Worm (Caenorhabditis elegans): ENCODE measurements around the gene pgam-5.

Gene pgam-5

ce11 chrII:7631677-7632210 is 33.2 kb upstream of the pgam-5 start:
- TF ChIP-seq ets-7 (tag; optimal IDR thresholded peaks at IDR 0.05) (no peak), hmbx-1 (tag; optimal IDR thresholded peaks at IDR 0.05) (no peak), tbx-37 (GFP tag; conservative IDR thresholded peaks at IDR 0.05) (no peak), aly-1 (tag; optimal IDR thresholded peaks at IDR 0.05) (no peak), flt-1 (GFP tag; IDR thresholded peaks at IDR 0.05) (no peak), hnd-1 (tag; optimal IDR thresholded peaks at IDR 0.05) (no peak), ceh-13 (GFP tag; optimal IDR thresholded peaks at IDR 0.05) (no peak), pes-1 (GFP tag; IDR thresholded peaks at IDR 0.05) (no peak), F13C5.2 (tag; optimal IDR thresholded peaks at IDR 0.05) (no peak), tbx-11 (GFP tag; IDR thresholded peaks at IDR 0.05) (no peak), ama-1 (optimal IDR thresholded peaks at IDR 0.05) (no peak), sea-1 (GFP tag; conservative IDR thresholded peaks at IDR 0.05) (no peak)

- TF ChIP-seq hnd-1 (tag; optimal IDR thresholded peaks at IDR 0.05), result no peak
- no peak for TF ChIP-seq ets-7 (tag; optimal IDR thresholded peaks at IDR 0.05)
- TF ChIP-seq hmg-4 (GFP tag; optimal IDR thresholded peaks at IDR 0.05), result no peak
- no peak for TF ChIP-seq tbx-37 (GFP tag; conservative IDR thresholded peaks at IDR 0.05)
- no peak for TF ChIP-seq ama-1 (optimal IDR thresholded peaks at IDR 0.05)
- TF ChIP-seq hmbx-1 (tag; optimal IDR thresholded peaks at IDR 0.05), result no peak
- TF ChIP-seq scrt-1 (GFP tag; IDR thresholded peaks at IDR 0.05), result no peak
- TF ChIP-seq tra-4 (tag; optimal IDR thresholded peaks at IDR 0.05), result no peak
- no peak for TF ChIP-seq pes-1 (GFP tag; IDR thresholded peaks at IDR 0.05)
Observed at ce11 chrII:7631171-7631570, 32.6 kb upstream of the pgam-5 start.

ce11 chrII:7630052-7630451 is 31.5 kb upstream of the pgam-5 start:
- no peak for TF ChIP-seq scrt-1 (GFP tag; IDR thresholded peaks at IDR 0.05)

- no peak for TF ChIP-seq B0310.2 (tag; optimal IDR thresholded peaks at IDR 0.05)
- TF ChIP-seq aly-1 (tag; optimal IDR thresholded peaks at IDR 0.05), result no peak
- no peak for TF ChIP-seq flt-1 (GFP tag; IDR thresholded peaks at IDR 0.05)
- no peak for TF ChIP-seq tbx-37 (GFP tag; conservative IDR thresholded peaks at IDR 0.05)
- TF ChIP-seq hnd-1 (tag; optimal IDR thresholded peaks at IDR 0.05), result no peak
Observed at ce11 chrII:7628640-7629039, 30.1 kb upstream of the pgam-5 start.

- TF ChIP-seq ama-1 (optimal IDR thresholded peaks at IDR 0.05) (no peak), tbx-11 (GFP tag; IDR thresholded peaks at IDR 0.05) (no peak), F13C5.2 (tag; optimal IDR thresholded peaks at IDR 0.05) (no peak), B0310.2 (tag; optimal IDR thresholded peaks at IDR 0.05) (no peak), ceh-13 (GFP tag; optimal IDR thresholded peaks at IDR 0.05) (no peak), tra-4 (tag; optimal IDR thresholded peaks at IDR 0.05) (no peak), ets-7 (tag; optimal IDR thresholded peaks at IDR 0.05) (no peak), ceh-36 (tag; optimal IDR thresholded peaks at IDR 0.05) (no peak), hmg-4 (GFP tag; optimal IDR thresholded peaks at IDR 0.05) (no peak), sea-1 (GFP tag; conservative IDR thresholded peaks at IDR 0.05) (no peak), hmbx-1 (tag; optimal IDR thresholded peaks at IDR 0.05) (no peak), hnd-1 (tag; optimal IDR thresholded peaks at IDR 0.05) (no peak), flt-1 (GFP tag; IDR thresholded peaks at IDR 0.05) (no peak), pes-1 (GFP tag; IDR thresholded peaks at IDR 0.05) (no peak), scrt-1 (GFP tag; IDR thresholded peaks at IDR 0.05) (no peak)
Observed at ce11 chrII:7624995-7625394, 26.4 kb upstream of the pgam-5 start.

ce11 chrII:7624272-7624671 is 25.7 kb upstream of the pgam-5 start:
- TF ChIP-seq hmg-4 (GFP tag; optimal IDR thresholded peaks at IDR 0.05) (peak; percentile 2), hnd-1 (tag; optimal IDR thresholded peaks at IDR 0.05) (no peak)

ce11 chrII:7623466-7623865 is 24.9 kb upstream of the pgam-5 start:
- no peak for TF ChIP-seq ceh-13 (GFP tag; optimal IDR thresholded peaks at IDR 0.05)
- no peak for TF ChIP-seq hmbx-1 (tag; optimal IDR thresholded peaks at IDR 0.05)
- TF ChIP-seq flt-1 (GFP tag; IDR thresholded peaks at IDR 0.05), result no peak

- TF ChIP-seq F13C5.2 (tag; optimal IDR thresholded peaks at IDR 0.05), result no peak
- TF ChIP-seq scrt-1 (GFP tag; IDR thresholded peaks at IDR 0.05), result no peak
- no peak for TF ChIP-seq ceh-36 (tag; optimal IDR thresholded peaks at IDR 0.05)
- TF ChIP-seq ama-1 (optimal IDR thresholded peaks at IDR 0.05), result no peak
- TF ChIP-seq sea-1 (GFP tag; conservative IDR thresholded peaks at IDR 0.05), result no peak
- TF ChIP-seq hmbx-1 (tag; optimal IDR thresholded peaks at IDR 0.05), result no peak
- TF ChIP-seq B0310.2 (tag; optimal IDR thresholded peaks at IDR 0.05), result no peak
- TF ChIP-seq tbx-11 (GFP tag; IDR thresholded peaks at IDR 0.05), result no peak
- TF ChIP-seq pes-1 (GFP tag; IDR thresholded peaks at IDR 0.05), result no peak
- TF ChIP-seq tra-4 (tag; optimal IDR thresholded peaks at IDR 0.05), result no peak
- TF ChIP-seq tbx-37 (GFP tag; conservative IDR thresholded peaks at IDR 0.05), result no peak
- TF ChIP-seq ets-7 (tag; optimal IDR thresholded peaks at IDR 0.05), result no peak
- no peak for TF ChIP-seq ceh-13 (GFP tag; optimal IDR thresholded peaks at IDR 0.05)
Observed at ce11 chrII:7621513-7621912, 23.0 kb upstream of the pgam-5 start.

- TF ChIP-seq tbx-37 (GFP tag; conservative IDR thresholded peaks at IDR 0.05) (no peak), sea-1 (GFP tag; conservative IDR thresholded peaks at IDR 0.05) (no peak), F13C5.2 (tag; optimal IDR thresholded peaks at IDR 0.05) (no peak), ets-7 (tag; optimal IDR thresholded peaks at IDR 0.05) (no peak), tra-4 (tag; optimal IDR thresholded peaks at IDR 0.05) (no peak)
Observed at ce11 chrII:7620413-7620812, 21.9 kb upstream of the pgam-5 start, which contains the start of gene R07G3.8. Gene R07G3.8 (minus strand): TSS chrII:7620513.
